Fruit fly (Drosophila melanogaster) whole organism, prepupa: ENCODE results near the gene CG34136.

Source experiments
- Blimp-1 ChIP-seq: fragments of 200-800 bp; sonication (Bioruptor generic); optimal IDR thresholded peaks from 3 replicates; lab custom pipeline; 2017; ENCODE audit warnings: missing biosample characterization, missing genetic modification characterization, mild to moderate bottlenecking, moderate library complexity, missing genetic modification reagents
- CG10631 ChIP-seq: fragments of 200-800 bp; sonication (Bioruptor generic); optimal IDR thresholded peaks from 2 replicates; lab custom pipeline; 2016; ENCODE audit warnings: missing biosample characterization, missing genetic modification characterization
- CG10669 ChIP-seq: fragments of 200-800 bp; sonication (Bioruptor generic); optimal IDR thresholded peaks from 3 replicates; lab custom pipeline; 2018; ENCODE audit warnings: missing biosample characterization, mild to moderate bottlenecking, missing genetic modification characterization, moderate library complexity
- CG11294 ChIP-seq: fragments of 200-800 bp; sonication (Bioruptor generic); IDR thresholded peaks from 2 replicates; pipeline ENCODE4 v1.3.6; 2022; ENCODE audit warnings: missing biosample characterization, missing genetic modification characterization
- CG11762 ChIP-seq: fragments of 200-800 bp; sonication (Bioruptor generic); optimal IDR thresholded peaks from 3 replicates; lab custom pipeline; 2016; ENCODE audit warnings: missing biosample characterization, missing genetic modification characterization; ENCODE audit not compliant: insufficient read depth
- CG11902 ChIP-seq: fragments of 200-800 bp; sonication (Bioruptor generic); optimal IDR thresholded peaks from 3 replicates; lab custom pipeline; 2016; ENCODE audit warnings: missing biosample characterization, missing genetic modification characterization
- CG15336 ChIP-seq: fragments of 200-800 bp; sonication (Bioruptor generic); IDR thresholded peaks from 2 replicates; pipeline ENCODE4 v1.3.6; 2022; ENCODE audit warnings: missing biosample characterization, missing genetic modification characterization
- CG1621 ChIP-seq: fragments of 200-800 bp; sonication (Bioruptor generic); optimal IDR thresholded peaks from 3 replicates; lab custom pipeline; 2018; ENCODE audit warnings: missing biosample characterization, mild to moderate bottlenecking, missing genetic modification characterization
- CG16779 ChIP-seq: fragments of 200-800 bp; sonication (Bioruptor generic); optimal IDR thresholded peaks from 3 replicates; lab custom pipeline; 2017; ENCODE audit warnings: missing biosample characterization, mild to moderate bottlenecking, missing genetic modification characterization
- CG3032 ChIP-seq: fragments of 200-800 bp; optimal IDR thresholded peaks from 2 replicates; lab custom pipeline; 2019; ENCODE audit warnings: missing biosample characterization, mild to moderate bottlenecking, missing genetic modification characterization, moderate library complexity
- CG31627 ChIP-seq: fragments of 200-800 bp; sonication (Bioruptor generic); optimal IDR thresholded peaks from 3 replicates; lab custom pipeline; 2016; ENCODE audit warnings: missing biosample characterization, missing genetic modification characterization
- CG34406 ChIP-seq: fragments of 200-800 bp; sonication (Bioruptor generic); optimal IDR thresholded peaks from 3 replicates; lab custom pipeline; 2016; ENCODE audit warnings: missing biosample characterization, missing genetic modification characterization
- CG3919 ChIP-seq: fragments of 200-800 bp; sonication (Bioruptor generic); optimal IDR thresholded peaks from 3 replicates; lab custom pipeline; 2016; ENCODE audit warnings: missing biosample characterization, missing genetic modification characterization
- CG4318 ChIP-seq: fragments of 200-800 bp; sonication (Bioruptor generic); optimal IDR thresholded peaks from 3 replicates; lab custom pipeline; 2017; ENCODE audit warnings: missing biosample characterization, mild to moderate bottlenecking, missing genetic modification characterization
- CG6163 ChIP-seq: fragments of 200-800 bp; sonication (Bioruptor generic); IDR thresholded peaks from 3 replicates; pipeline ENCODE4 v1.3.6; 2022; ENCODE audit warnings: missing biosample characterization, missing genetic modification characterization
- CG6276 ChIP-seq: fragments of 200-800 bp; sonication (Bioruptor generic); optimal IDR thresholded peaks from 2 replicates; lab custom pipeline; 2017; ENCODE audit warnings: missing biosample characterization, mild to moderate bottlenecking, missing genetic modification characterization
- CG6808 ChIP-seq: fragments of 200-800 bp; sonication (Bioruptor generic); optimal IDR thresholded peaks from 3 replicates; lab custom pipeline; 2017; ENCODE audit warnings: missing biosample characterization, missing genetic modification characterization, mild to moderate bottlenecking, moderate library complexity, missing genetic modification reagents
- CG7368 ChIP-seq: fragments of 200-800 bp; sonication (Bioruptor generic); optimal IDR thresholded peaks from 3 replicates; lab custom pipeline; 2016; ENCODE audit warnings: missing biosample characterization, missing genetic modification characterization
- CG8119 ChIP-seq: fragments of 200-800 bp; sonication (Bioruptor generic); IDR thresholded peaks from 3 replicates; pipeline ENCODE4 v1.3.6; 2022; ENCODE audit warnings: missing biosample characterization, missing genetic modification characterization
- CG8319 ChIP-seq: fragments of 200-800 bp; sonication (Bioruptor generic); optimal IDR thresholded peaks from 3 replicates; lab custom pipeline; 2016; ENCODE audit warnings: missing biosample characterization, missing genetic modification characterization
- CG8632 ChIP-seq: fragments of 200-800 bp; sonication (Bioruptor generic); optimal IDR thresholded peaks from 3 replicates; lab custom pipeline; 2016; ENCODE audit warnings: missing biosample characterization, missing genetic modification characterization
- CG9139 ChIP-seq: fragments of 200-800 bp; sonication (Bioruptor generic); optimal IDR thresholded peaks from 3 replicates; lab custom pipeline; 2017; ENCODE audit warnings: missing biosample characterization, mild to moderate bottlenecking, missing genetic modification characterization
- Eip75B ChIP-seq: fragments of 200-800 bp; sonication (Bioruptor generic); optimal IDR thresholded peaks from 3 replicates; lab custom pipeline; 2016; ENCODE audit warnings: missing biosample characterization, missing genetic modification characterization
- Eip78C ChIP-seq: fragments of 200-800 bp; sonication (Bioruptor generic); peaks from one replicate; lab custom pipeline; 2016; ENCODE audit warnings: missing biosample characterization, missing genetic modification characterization
- Eip93F ChIP-seq: fragments of 200-800 bp; sonication (Bioruptor generic); optimal IDR thresholded peaks from 2 replicates; lab custom pipeline; 2016; ENCODE audit warnings: missing biosample characterization, mild to moderate bottlenecking, missing genetic modification characterization
- Ets96B ChIP-seq: fragments of 200-800 bp; optimal IDR thresholded peaks from 2 replicates; lab custom pipeline; 2019; ENCODE audit warnings: missing biosample characterization, mild to moderate bottlenecking, missing genetic modification characterization, moderate library complexity
- Gug ChIP-seq: fragments of 200-800 bp; sonication (Bioruptor generic); IDR thresholded peaks from 2 replicates; pipeline ENCODE4 v1.3.6; 2022; ENCODE audit warnings: missing biosample characterization, missing genetic modification characterization
- Hr4 ChIP-seq: fragments of 200-800 bp; sonication (Bioruptor generic); optimal IDR thresholded peaks from 3 replicates; lab custom pipeline; 2016; ENCODE audit warnings: missing biosample characterization, missing genetic modification characterization
- Lpt ChIP-seq: fragments of 200-800 bp; sonication (Bioruptor generic); optimal IDR thresholded peaks from 3 replicates; lab custom pipeline; 2016; ENCODE audit warnings: missing biosample characterization, missing genetic modification characterization
- Met ChIP-seq: fragments of 200-800 bp; sonication (Bioruptor generic); optimal IDR thresholded peaks from 3 replicates; lab custom pipeline; 2016; ENCODE audit warnings: missing biosample characterization, missing genetic modification characterization
- OdsH ChIP-seq: fragments of 200-800 bp; sonication (Bioruptor generic); optimal IDR thresholded peaks from 3 replicates; lab custom pipeline; 2016; ENCODE audit warnings: missing biosample characterization, missing genetic modification characterization
- Smox ChIP-seq: fragments of 200-800 bp; sonication (Bioruptor generic); optimal IDR thresholded peaks from 3 replicates; lab custom pipeline; 2016; ENCODE audit warnings: missing biosample characterization, missing genetic modification characterization
- Sox102F ChIP-seq: fragments of 200-800 bp; sonication (Bioruptor generic); optimal IDR thresholded peaks from 2 replicates; lab custom pipeline; 2016; ENCODE audit warnings: missing biosample characterization, mild to moderate bottlenecking, missing genetic modification characterization
- achi ChIP-seq: fragments of 200-800 bp; sonication (Bioruptor generic); optimal IDR thresholded peaks from 3 replicates; lab custom pipeline; 2016; ENCODE audit warnings: missing biosample characterization, missing genetic modification characterization
- acj6 ChIP-seq: fragments of 200-800 bp; sonication (Bioruptor generic); optimal IDR thresholded peaks from 3 replicates; lab custom pipeline; 2016; ENCODE audit warnings: missing biosample characterization, missing genetic modification characterization
- cyc ChIP-seq: fragments of 200-800 bp; sonication (Bioruptor generic); optimal IDR thresholded peaks from 3 replicates; lab custom pipeline; 2016; ENCODE audit warnings: missing biosample characterization, missing genetic modification characterization
- dac ChIP-seq: fragments of 200-800 bp; sonication (Bioruptor generic); optimal IDR thresholded peaks from 2 replicates; lab custom pipeline; 2017; ENCODE audit warnings: missing biosample characterization, mild to moderate bottlenecking, missing genetic modification characterization
- dsx ChIP-seq: fragments of 200-800 bp; optimal IDR thresholded peaks from 3 replicates; lab custom pipeline; 2019; ENCODE audit warnings: missing biosample characterization, mild to moderate bottlenecking, missing genetic modification characterization, moderate library complexity; ENCODE audit not compliant: poor library complexity, severe bottlenecking
- esn ChIP-seq: fragments of 200-800 bp; sonication (Bioruptor generic); optimal IDR thresholded peaks from 2 replicates; lab custom pipeline; 2016; ENCODE audit warnings: missing biosample characterization, mild to moderate bottlenecking, missing genetic modification characterization, moderate library complexity
- fd59A ChIP-seq: fragments of 200-800 bp; sonication (Bioruptor generic); optimal IDR thresholded peaks from 2 replicates; lab custom pipeline; 2017; ENCODE audit warnings: missing biosample characterization, mild to moderate bottlenecking, missing genetic modification characterization, missing genetic modification reagents
- fd85E ChIP-seq: fragments of 200-800 bp; sonication (Bioruptor generic); optimal IDR thresholded peaks from 3 replicates; lab custom pipeline; 2016; ENCODE audit warnings: missing biosample characterization, missing genetic modification characterization
- fkh ChIP-seq: fragments of 200-800 bp; sonication (Bioruptor generic); optimal IDR thresholded peaks from 3 replicates; lab custom pipeline; 2017; ENCODE audit warnings: missing biosample characterization, mild to moderate bottlenecking, missing genetic modification characterization, moderate library complexity
- lz ChIP-seq: fragments of 200-800 bp; sonication (Bioruptor generic); optimal IDR thresholded peaks from 3 replicates; lab custom pipeline; 2016; ENCODE audit warnings: missing biosample characterization, missing genetic modification characterization
- net ChIP-seq: fragments of 200-800 bp; sonication (Bioruptor generic); optimal IDR thresholded peaks from 3 replicates; lab custom pipeline; 2016; ENCODE audit warnings: missing biosample characterization, missing genetic modification characterization
- pdm3 ChIP-seq: fragments of 200-800 bp; sonication (Bioruptor generic); optimal IDR thresholded peaks from 3 replicates; lab custom pipeline; 2016; ENCODE audit warnings: missing biosample characterization, missing genetic modification characterization
- spab ChIP-seq: fragments of 200-800 bp; sonication (Bioruptor generic); optimal IDR thresholded peaks from 2 replicates; lab custom pipeline; 2017; ENCODE audit warnings: missing biosample characterization, mild to moderate bottlenecking, missing genetic modification characterization, missing genetic modification reagents
- ss ChIP-seq, 2 experiments: fragments of 200-800 bp; sonication (Bioruptor generic); optimal IDR thresholded peaks; 2 replicates in 1 of 2; 3 replicates in 1 of 2; lab custom pipeline; 2017 to 2018; ENCODE audit warnings: mild to moderate bottlenecking in 2 of 2, missing biosample characterization in 2 of 2, missing genetic modification characterization in 2 of 2, moderate library complexity in 1 of 2
- svp ChIP-seq: fragments of 200-800 bp; sonication (Bioruptor generic); peaks from one replicate; lab custom pipeline; 2016; ENCODE audit warnings: missing biosample characterization, missing genetic modification characterization
- topi ChIP-seq: fragments of 200-800 bp; sonication (Bioruptor generic); optimal IDR thresholded peaks from 3 replicates; lab custom pipeline; 2016; ENCODE audit warnings: missing biosample characterization, missing genetic modification characterization
- vri ChIP-seq: fragments of 200-800 bp; sonication (Bioruptor generic); optimal IDR thresholded peaks from 3 replicates; lab custom pipeline; 2016; ENCODE audit warnings: missing biosample characterization, mild to moderate bottlenecking, missing genetic modification characterization

Gene CG34136

dm6 chr2L:21107651-21108489 is 11.1 kb downstream of the CG34136 start:
- TF ChIP-seq Lpt = peak; percentile 42
- no peak for TF ChIP-seq CG7368 (GFP tag; lab: Kevin White, UChicago)
- TF ChIP-seq CG6163 (GFP tag; lab: Robert Waterston, UW) = peak; percentile 52; the same call in 1 of the 3 replicates
- TF ChIP-seq Eip93F (GFP tag; lab: Kevin White, UChicago) = no peak
- peak; percentile 44 for TF ChIP-seq Met (GFP tag; lab: Kevin White, UChicago)
- no peak for TF ChIP-seq topi
- TF ChIP-seq CG8632 (GFP tag; lab: Kevin White, UChicago) = no peak
- no peak; the same call in 1 of the 2 replicates for TF ChIP-seq CG15336 (GFP tag; lab: Robert Waterston, UW)
- TF ChIP-seq CG9139 (GFP tag; lab: Kevin White, UChicago) = no peak
- TF ChIP-seq Gug (GFP tag; lab: Robert Waterston, UW) = 0 out of 2 replicates have a peak, but pooled peaks have one; percentile 35
- no peak for TF ChIP-seq CG10669 (GFP tag; lab: Kevin White, UChicago)
- peak; percentile 59 for TF ChIP-seq achi (GFP tag; lab: Kevin White, UChicago)
- peak; percentile 45 for TF ChIP-seq Smox (GFP tag; lab: Kevin White, UChicago)
- TF ChIP-seq CG6276 = no peak
- TF ChIP-seq acj6 = peak; percentile 53
- TF ChIP-seq Eip75B (GFP tag; lab: Kevin White, UChicago) = peak; percentile 54
- TF ChIP-seq CG10631 (GFP tag; lab: Kevin White, UChicago) = peak; percentile 35
- no peak for TF ChIP-seq Blimp-1 (GFP tag; lab: Kevin White, UChicago)
- TF ChIP-seq CG8319 = no peak
- no peak for TF ChIP-seq CG16779 (tag; lab: Kevin White, UChicago)
- TF ChIP-seq OdsH (GFP tag; lab: Kevin White, UChicago) = peak; percentile 42
- TF ChIP-seq lz (GFP tag; lab: Kevin White, UChicago) = peak; percentile 47
- peak; percentile 15 for TF ChIP-seq Sox102F (GFP tag; lab: Kevin White, UChicago)
- TF ChIP-seq fd85E (GFP tag; lab: Kevin White, UChicago) = no peak
- peak; percentile 24 for TF ChIP-seq CG3032 (tag; lab: Kevin White, UChicago)
- TF ChIP-seq spab (GFP tag; lab: Kevin White, UChicago) = no peak
- TF ChIP-seq dsx = no peak
- no peak for TF ChIP-seq fkh
- no peak for TF ChIP-seq fd59A
- TF ChIP-seq CG4318 = peak; percentile 0
- peak; percentile 45 for TF ChIP-seq pdm3 (GFP tag; lab: Kevin White, UChicago)
- no peak for TF ChIP-seq net (GFP tag; lab: Kevin White, UChicago)
- TF ChIP-seq svp (GFP tag; lab: Kevin White, UChicago) = no peak
- no peak for TF ChIP-seq CG11902
- no peak for TF ChIP-seq CG6808 (GFP tag; lab: Kevin White, UChicago)
- TF ChIP-seq cyc (GFP tag; lab: Kevin White, UChicago) = peak; percentile 12
- TF ChIP-seq CG31627 = peak; percentile 18
- TF ChIP-seq vri (GFP tag; lab: Kevin White, UChicago) = no peak
- peak; percentile 35 for TF ChIP-seq esn
- peak; percentile 8 for TF ChIP-seq CG34406
- peak; percentile 58; the same call in 2 of the 3 replicates for TF ChIP-seq CG8119 (GFP tag; lab: Robert Waterston, UW)
- peak; percentile 59 for TF ChIP-seq Hr4 (GFP tag; lab: Kevin White, UChicago)
- TF ChIP-seq CG3919 (GFP tag; lab: Kevin White, UChicago) = peak; percentile 55
- no peak for TF ChIP-seq ss (GFP tag; optimal IDR thresholded peaks at IDR 0.05; lab: Kevin White, UChicago)
- no peak for TF ChIP-seq CG1621 (tag; lab: Kevin White, UChicago)
- TF ChIP-seq dac (GFP tag; lab: Kevin White, UChicago) = no peak
- TF ChIP-seq CG11762 (GFP tag; lab: Kevin White, UChicago) = peak; percentile 4
- TF ChIP-seq Ets96B (tag; lab: Kevin White, UChicago) = peak; percentile 44
- TF ChIP-seq CG11294 (GFP tag; lab: Robert Waterston, UW) = no peak
- peak; percentile 85 for TF ChIP-seq Eip78C
